Fruit fly (Drosophila melanogaster) whole organism, prepupa: Measurements from ENCODE around the gene CG5645.

Experiments
- Blimp-1 ChIP-seq: fragments of 200-800 bp; sonication (Bioruptor generic); optimal IDR thresholded peaks from 3 replicates; lab custom pipeline; 2017; ENCODE audit warnings: missing biosample characterization, missing genetic modification characterization, mild to moderate bottlenecking, moderate library complexity, missing genetic modification reagents
- CG10631 ChIP-seq: fragments of 200-800 bp; sonication (Bioruptor generic); optimal IDR thresholded peaks from 2 replicates; lab custom pipeline; 2016; ENCODE audit warnings: missing biosample characterization, missing genetic modification characterization
- CG11902 ChIP-seq: fragments of 200-800 bp; sonication (Bioruptor generic); optimal IDR thresholded peaks from 3 replicates; lab custom pipeline; 2016; ENCODE audit warnings: missing biosample characterization, missing genetic modification characterization
- CG15336 ChIP-seq: fragments of 200-800 bp; sonication (Bioruptor generic); IDR thresholded peaks from 2 replicates; pipeline ENCODE4 v1.3.6; 2022; ENCODE audit warnings: missing biosample characterization, missing genetic modification characterization
- CG1621 ChIP-seq: fragments of 200-800 bp; sonication (Bioruptor generic); optimal IDR thresholded peaks from 3 replicates; lab custom pipeline; 2018; ENCODE audit warnings: missing biosample characterization, mild to moderate bottlenecking, missing genetic modification characterization
- CG16779 ChIP-seq: fragments of 200-800 bp; sonication (Bioruptor generic); optimal IDR thresholded peaks from 3 replicates; lab custom pipeline; 2017; ENCODE audit warnings: missing biosample characterization, mild to moderate bottlenecking, missing genetic modification characterization
- CG32006 ChIP-seq: fragments of 200-800 bp; sonication (Bioruptor generic); optimal IDR thresholded peaks from 3 replicates; lab custom pipeline; 2017; ENCODE audit warnings: missing biosample characterization, mild to moderate bottlenecking, missing genetic modification characterization
- CG34406 ChIP-seq: fragments of 200-800 bp; sonication (Bioruptor generic); optimal IDR thresholded peaks from 3 replicates; lab custom pipeline; 2016; ENCODE audit warnings: missing biosample characterization, missing genetic modification characterization
- CG3919 ChIP-seq: fragments of 200-800 bp; sonication (Bioruptor generic); optimal IDR thresholded peaks from 3 replicates; lab custom pipeline; 2016; ENCODE audit warnings: missing biosample characterization, missing genetic modification characterization
- CG4318 ChIP-seq: fragments of 200-800 bp; sonication (Bioruptor generic); optimal IDR thresholded peaks from 3 replicates; lab custom pipeline; 2017; ENCODE audit warnings: missing biosample characterization, mild to moderate bottlenecking, missing genetic modification characterization
- CG6163 ChIP-seq: fragments of 200-800 bp; sonication (Bioruptor generic); IDR thresholded peaks from 3 replicates; pipeline ENCODE4 v1.3.6; 2022; ENCODE audit warnings: missing biosample characterization, missing genetic modification characterization
- CG6276 ChIP-seq: fragments of 200-800 bp; sonication (Bioruptor generic); optimal IDR thresholded peaks from 2 replicates; lab custom pipeline; 2017; ENCODE audit warnings: missing biosample characterization, mild to moderate bottlenecking, missing genetic modification characterization
- CG6854 ChIP-seq: fragments of 200-800 bp; sonication (Bioruptor generic); optimal IDR thresholded peaks from 2 replicates; lab custom pipeline; 2017; ENCODE audit warnings: missing biosample characterization, mild to moderate bottlenecking, missing genetic modification characterization
- CG7368 ChIP-seq: fragments of 200-800 bp; sonication (Bioruptor generic); optimal IDR thresholded peaks from 3 replicates; lab custom pipeline; 2016; ENCODE audit warnings: missing biosample characterization, missing genetic modification characterization
- CG8119 ChIP-seq: fragments of 200-800 bp; sonication (Bioruptor generic); IDR thresholded peaks from 3 replicates; pipeline ENCODE4 v1.3.6; 2022; ENCODE audit warnings: missing biosample characterization, missing genetic modification characterization
- CG8319 ChIP-seq: fragments of 200-800 bp; sonication (Bioruptor generic); optimal IDR thresholded peaks from 3 replicates; lab custom pipeline; 2016; ENCODE audit warnings: missing biosample characterization, missing genetic modification characterization
- CG8632 ChIP-seq: fragments of 200-800 bp; sonication (Bioruptor generic); optimal IDR thresholded peaks from 3 replicates; lab custom pipeline; 2016; ENCODE audit warnings: missing biosample characterization, missing genetic modification characterization
- CG9139 ChIP-seq: fragments of 200-800 bp; sonication (Bioruptor generic); optimal IDR thresholded peaks from 3 replicates; lab custom pipeline; 2017; ENCODE audit warnings: missing biosample characterization, mild to moderate bottlenecking, missing genetic modification characterization
- Eip75B ChIP-seq: fragments of 200-800 bp; sonication (Bioruptor generic); optimal IDR thresholded peaks from 3 replicates; lab custom pipeline; 2016; ENCODE audit warnings: missing biosample characterization, missing genetic modification characterization
- Eip78C ChIP-seq: fragments of 200-800 bp; sonication (Bioruptor generic); peaks from one replicate; lab custom pipeline; 2016; ENCODE audit warnings: missing biosample characterization, missing genetic modification characterization
- Eip93F ChIP-seq: fragments of 200-800 bp; sonication (Bioruptor generic); optimal IDR thresholded peaks from 2 replicates; lab custom pipeline; 2016; ENCODE audit warnings: missing biosample characterization, mild to moderate bottlenecking, missing genetic modification characterization
- Ets21C ChIP-seq: fragments of 200-800 bp; sonication (Bioruptor generic); optimal IDR thresholded peaks from 3 replicates; lab custom pipeline; 2016; ENCODE audit warnings: missing biosample characterization, missing genetic modification characterization
- Ets96B ChIP-seq: fragments of 200-800 bp; optimal IDR thresholded peaks from 2 replicates; lab custom pipeline; 2019; ENCODE audit warnings: missing biosample characterization, mild to moderate bottlenecking, missing genetic modification characterization, moderate library complexity
- Gug ChIP-seq: fragments of 200-800 bp; sonication (Bioruptor generic); IDR thresholded peaks from 2 replicates; pipeline ENCODE4 v1.3.6; 2022; ENCODE audit warnings: missing biosample characterization, missing genetic modification characterization
- Hr38 ChIP-seq: sonication (Bioruptor generic); optimal IDR thresholded peaks from 2 replicates; lab custom pipeline; 2016; ENCODE audit warnings: missing biosample characterization, missing genetic modification characterization
- Hr39 ChIP-seq: fragments of 200-800 bp; sonication (Bioruptor generic); optimal IDR thresholded peaks from 2 replicates; lab custom pipeline; 2016; ENCODE audit warnings: missing biosample characterization, missing genetic modification characterization
- Hr4 ChIP-seq: fragments of 200-800 bp; sonication (Bioruptor generic); optimal IDR thresholded peaks from 3 replicates; lab custom pipeline; 2016; ENCODE audit warnings: missing biosample characterization, missing genetic modification characterization
- Lpt ChIP-seq: fragments of 200-800 bp; sonication (Bioruptor generic); optimal IDR thresholded peaks from 3 replicates; lab custom pipeline; 2016; ENCODE audit warnings: missing biosample characterization, missing genetic modification characterization
- Met ChIP-seq: fragments of 200-800 bp; sonication (Bioruptor generic); optimal IDR thresholded peaks from 3 replicates; lab custom pipeline; 2016; ENCODE audit warnings: missing biosample characterization, missing genetic modification characterization
- OdsH ChIP-seq: fragments of 200-800 bp; sonication (Bioruptor generic); optimal IDR thresholded peaks from 3 replicates; lab custom pipeline; 2016; ENCODE audit warnings: missing biosample characterization, missing genetic modification characterization
- Smox ChIP-seq: fragments of 200-800 bp; sonication (Bioruptor generic); optimal IDR thresholded peaks from 3 replicates; lab custom pipeline; 2016; ENCODE audit warnings: missing biosample characterization, missing genetic modification characterization
- Sox15 ChIP-seq: fragments of 200-800 bp; sonication (Bioruptor generic); optimal IDR thresholded peaks from 3 replicates; lab custom pipeline; 2016; ENCODE audit warnings: missing biosample characterization, missing genetic modification characterization
- achi ChIP-seq: fragments of 200-800 bp; sonication (Bioruptor generic); optimal IDR thresholded peaks from 3 replicates; lab custom pipeline; 2016; ENCODE audit warnings: missing biosample characterization, missing genetic modification characterization
- acj6 ChIP-seq: fragments of 200-800 bp; sonication (Bioruptor generic); optimal IDR thresholded peaks from 3 replicates; lab custom pipeline; 2016; ENCODE audit warnings: missing biosample characterization, missing genetic modification characterization
- cyc ChIP-seq: fragments of 200-800 bp; sonication (Bioruptor generic); optimal IDR thresholded peaks from 3 replicates; lab custom pipeline; 2016; ENCODE audit warnings: missing biosample characterization, missing genetic modification characterization
- dsx ChIP-seq: fragments of 200-800 bp; optimal IDR thresholded peaks from 3 replicates; lab custom pipeline; 2019; ENCODE audit warnings: missing biosample characterization, mild to moderate bottlenecking, missing genetic modification characterization, moderate library complexity; ENCODE audit not compliant: poor library complexity, severe bottlenecking
- eg ChIP-seq: fragments of 200-800 bp; sonication (Bioruptor generic); IDR thresholded peaks from 3 replicates; pipeline ENCODE4 v1.3.6; 2022; ENCODE audit warnings: missing biosample characterization, missing genetic modification characterization
- esn ChIP-seq: fragments of 200-800 bp; sonication (Bioruptor generic); optimal IDR thresholded peaks from 2 replicates; lab custom pipeline; 2016; ENCODE audit warnings: missing biosample characterization, mild to moderate bottlenecking, missing genetic modification characterization, moderate library complexity
- fd59A ChIP-seq: fragments of 200-800 bp; sonication (Bioruptor generic); optimal IDR thresholded peaks from 2 replicates; lab custom pipeline; 2017; ENCODE audit warnings: missing biosample characterization, mild to moderate bottlenecking, missing genetic modification characterization, missing genetic modification reagents
- fd85E ChIP-seq: fragments of 200-800 bp; sonication (Bioruptor generic); optimal IDR thresholded peaks from 3 replicates; lab custom pipeline; 2016; ENCODE audit warnings: missing biosample characterization, missing genetic modification characterization
- lz ChIP-seq: fragments of 200-800 bp; sonication (Bioruptor generic); optimal IDR thresholded peaks from 3 replicates; lab custom pipeline; 2016; ENCODE audit warnings: missing biosample characterization, missing genetic modification characterization
- net ChIP-seq: fragments of 200-800 bp; sonication (Bioruptor generic); optimal IDR thresholded peaks from 3 replicates; lab custom pipeline; 2016; ENCODE audit warnings: missing biosample characterization, missing genetic modification characterization
- pdm3 ChIP-seq: fragments of 200-800 bp; sonication (Bioruptor generic); optimal IDR thresholded peaks from 3 replicates; lab custom pipeline; 2016; ENCODE audit warnings: missing biosample characterization, missing genetic modification characterization
- salr ChIP-seq, 2 experiments: fragments of 200-800 bp; sonication (Bioruptor generic); optimal IDR thresholded peaks; 3 replicates each; lab custom pipeline; 2016 to 2018; ENCODE audit warnings: missing biosample characterization in 2 of 2, missing genetic modification characterization in 2 of 2, mild to moderate bottlenecking in 1 of 2
- svp ChIP-seq: fragments of 200-800 bp; sonication (Bioruptor generic); peaks from one replicate; lab custom pipeline; 2016; ENCODE audit warnings: missing biosample characterization, missing genetic modification characterization
- topi ChIP-seq: fragments of 200-800 bp; sonication (Bioruptor generic); optimal IDR thresholded peaks from 3 replicates; lab custom pipeline; 2016; ENCODE audit warnings: missing biosample characterization, missing genetic modification characterization
- vri ChIP-seq: fragments of 200-800 bp; sonication (Bioruptor generic); optimal IDR thresholded peaks from 3 replicates; lab custom pipeline; 2016; ENCODE audit warnings: missing biosample characterization, mild to moderate bottlenecking, missing genetic modification characterization

Gene CG5645

dm6 chr3L:12138113-12138899 lies 1.8 kb upstream of the CG5645 start, which contains the start of the genes ND-SGDH and RhoGAP68F (continued):
- TF ChIP-seq CG32006 (peak; percentile 67), net (peak; percentile 54), CG4318 (GFP tag; lab: Kevin White, UChicago) (no peak), salr (GFP tag; optimal IDR thresholded peaks at IDR 0.05; lab: Kevin White, UChicago) (peak in 1 of 2 experiments; percentile 33), CG6163 (0 out of 3 replicates have a peak, but pooled peaks have one; percentile 32), topi (GFP tag; lab: Kevin White, UChicago) (peak; percentile 75), CG16779 (no peak), fd85E (GFP tag; lab: Kevin White, UChicago) (no peak), Smox (GFP tag; lab: Kevin White, UChicago) (peak; percentile 81), CG15336 (peak; percentile 48; the same call in 1 of the 2 replicates), Met (peak; percentile 79), Lpt (peak; percentile 28), CG9139 (GFP tag; lab: Kevin White, UChicago) (no peak), Blimp-1 (no peak), Eip93F (peak; percentile 41), pdm3 (peak; percentile 76), Eip78C (GFP tag; lab: Kevin White, UChicago) (peak; percentile 79), CG8319 (GFP tag; lab: Kevin White, UChicago) (peak; percentile 54), CG6276 (GFP tag; lab: Kevin White, UChicago) (no peak)

dm6 chr3L:12131918-12132317 lies 4.6 kb downstream of the CG5645 start, which contains the start of gene DEF8:
TSS of gene DEF8 (plus strand) at chr3L:12132146.
- TF ChIP-seq CG7368 (GFP tag; lab: Kevin White, UChicago) (peak; percentile 64), CG6163 (peak; percentile 90), CG11902 (GFP tag; lab: Kevin White, UChicago) (peak; percentile 49), CG10631 (GFP tag; lab: Kevin White, UChicago) (peak; percentile 65), lz (GFP tag; lab: Kevin White, UChicago) (peak; percentile 65), OdsH (GFP tag; lab: Kevin White, UChicago) (peak; percentile 74), CG16779 (peak; percentile 29), Ets21C (GFP tag; lab: Kevin White, UChicago) (peak; percentile 33), svp (GFP tag; lab: Kevin White, UChicago) (peak; percentile 84), Eip93F (no peak), eg (GFP tag; lab: Robert Waterston, UW) (peak; percentile 93), Hr39 (GFP tag; lab: Kevin White, UChicago) (peak; percentile 62), CG3919 (peak; percentile 82), acj6 (GFP tag; lab: Kevin White, UChicago) (peak; percentile 74), CG8632 (GFP tag; lab: Kevin White, UChicago) (peak; percentile 77), Blimp-1 (peak; percentile 18), CG6276 (GFP tag; lab: Kevin White, UChicago) (peak; percentile 69), topi (GFP tag; lab: Kevin White, UChicago) (peak; percentile 56), Sox15 (GFP tag; lab: Kevin White, UChicago) (peak; percentile 9), Eip78C (GFP tag; lab: Kevin White, UChicago) (peak; percentile 67), CG34406 (GFP tag; lab: Kevin White, UChicago) (peak; percentile 87), Smox (GFP tag; lab: Kevin White, UChicago) (no peak), achi (GFP tag; lab: Kevin White, UChicago) (peak; percentile 77), CG15336 (peak; percentile 92), net (peak; percentile 73), Eip75B (GFP tag; lab: Kevin White, UChicago) (no peak), fd59A (peak; percentile 53), pdm3 (no peak), Gug (GFP tag; lab: Robert Waterston, UW) (peak; percentile 82), Hr38 (no peak), esn (GFP tag; lab: Kevin White, UChicago) (peak; percentile 74), dsx (GFP tag; lab: Kevin White, UChicago) (peak; percentile 48), CG8119 (GFP tag; lab: Robert Waterston, UW) (peak; percentile 86), vri (no peak), fd85E (GFP tag; lab: Kevin White, UChicago) (no peak), salr (GFP tag; optimal IDR thresholded peaks at IDR 0.05; lab: Kevin White, UChicago) (peak in 1 of 2 experiments; percentile 31), Lpt (peak; percentile 68), Ets96B (tag; lab: Kevin White, UChicago) (peak; percentile 84), CG8319 (GFP tag; lab: Kevin White, UChicago) (peak; percentile 55), CG6854 (GFP tag; lab: Kevin White, UChicago) (peak; percentile 46), cyc (GFP tag; lab: Kevin White, UChicago) (peak; percentile 67), CG4318 (GFP tag; lab: Kevin White, UChicago) (peak; percentile 58), CG1621 (tag; lab: Kevin White, UChicago) (peak; percentile 55), Hr4 (no peak)
